Worm (Caenorhabditis elegans): ENCODE results near the gene flh-1.

Gene flh-1

ce11 chrIV:9260826-9261225 is 3.2 kb downstream of the flh-1 start:
- TF ChIP-seq F57A8.1 (GFP tag; optimal IDR thresholded peaks at IDR 0.05) (peak; percentile 12), rcor-1 (GFP tag; IDR thresholded peaks at IDR 0.05) (no peak), nfya-1 (tag; optimal IDR thresholded peaks at IDR 0.05; ENCODE audit: borderline replicate concordance, insufficient read depth) (no peak), ztf-22 (GFP tag; optimal IDR thresholded peaks at IDR 0.05) (no peak), cebp-1 (GFP tag; IDR thresholded peaks at IDR 0.05) (no peak), cebp-1 (tag; optimal IDR thresholded peaks at IDR 0.05) (no peak), F37B4.10 (GFP tag; IDR thresholded peaks at IDR 0.05) (0 out of 2 replicates have a peak, but pooled peaks have one; percentile 3), ztf-3 (GFP tag; optimal IDR thresholded peaks at IDR 0.05) (no peak), nhr-27 (tag; optimal IDR thresholded peaks at IDR 0.05) (no peak), attf-5 (GFP tag; optimal IDR thresholded peaks at IDR 0.05) (no peak), somi-1 (GFP tag; optimal IDR thresholded peaks at IDR 0.05) (no peak), lin-54 (GFP tag; optimal IDR thresholded peaks at IDR 0.05) (no peak), chd-7 (tag; optimal IDR thresholded peaks at IDR 0.05) (no peak), snpc-1.3 (tag; optimal IDR thresholded peaks at IDR 0.05; ENCODE audit: insufficient read depth) (no peak), repo-1 (tag; optimal IDR thresholded peaks at IDR 0.05) (no peak), ceh-100 (GFP tag; IDR thresholded peaks at IDR 0.05) (no peak), B0019.2 (GFP tag; conservative IDR thresholded peaks at IDR 0.05) (no peak), B0261.1 (tag; optimal IDR thresholded peaks at IDR 0.05) (no peak), F57C9.4 (tag; optimal IDR thresholded peaks at IDR 0.05) (no peak)

ce11 chrIV:9260334-9260733 is 3.7 kb downstream of the flh-1 start:
- TF ChIP-seq tlf-1 (GFP tag; optimal IDR thresholded peaks at IDR 0.05), result no peak
- no peak for TF ChIP-seq akir-1 (GFP tag; optimal IDR thresholded peaks at IDR 0.05)
- no peak for TF ChIP-seq lin-54 (GFP tag; optimal IDR thresholded peaks at IDR 0.05)
- TF ChIP-seq attf-3 (GFP tag; conservative IDR thresholded peaks at IDR 0.05), result peak; percentile 91
- TF ChIP-seq hmg-1.2 (GFP tag; IDR thresholded peaks at IDR 0.05), result peak; percentile 92

- no peak for TF ChIP-seq egl-18 (GFP tag; IDR thresholded peaks at IDR 0.05)
- no peak for TF ChIP-seq tbx-9 (tag; optimal IDR thresholded peaks at IDR 0.05; ENCODE audit: borderline replicate concordance)
These were observed 4.4 kb downstream of the flh-1 start, which contains the start of gene Y11D7A.10 for ce11 chrIV:9259687-9260086. Gene Y11D7A.10, minus strand, starts transcription at chrIV:9259768.

ce11 chrIV:9258547-9258946 is 5.5 kb downstream of the flh-1 start:
- TF ChIP-seq somi-1 (GFP tag; optimal IDR thresholded peaks at IDR 0.05), result no peak
- TF ChIP-seq unc-62 (GFP tag; optimal IDR thresholded peaks at IDR 0.05), result no peak
- TF ChIP-seq ekl-4 (GFP tag; IDR thresholded peaks at IDR 0.05), result peak; percentile 24; the same call in 1 of the 2 replicates
- TF ChIP-seq snpc-4 (GFP tag; optimal IDR thresholded peaks at IDR 0.05), result no peak
- peak in 1 of 4 experiments; percentile 11 for TF ChIP-seq snpc-4 (tag; optimal IDR thresholded peaks at IDR 0.05)
- TF ChIP-seq aptf-3 (GFP tag; IDR thresholded peaks at IDR 0.05), result no peak
- TF ChIP-seq ZK185.1 (tag; optimal IDR thresholded peaks at IDR 0.05; ENCODE audit: poor library complexity, severe bottlenecking), result no peak
- no peak for TF ChIP-seq bed-1 (GFP tag; IDR thresholded peaks at IDR 0.05)
- TF ChIP-seq sdz-38 (tag; optimal IDR thresholded peaks at IDR 0.05), result no peak
- 0 out of 2 replicates have a peak, but pooled peaks have one; percentile 21 for TF ChIP-seq attf-3 (GFP tag; conservative IDR thresholded peaks at IDR 0.05)
- TF ChIP-seq lir-1 (GFP tag; conservative IDR thresholded peaks at IDR 0.05), result no peak
- no peak for TF ChIP-seq xnd-1 (tag; optimal IDR thresholded peaks at IDR 0.05)
- TF ChIP-seq F37B4.10 (GFP tag; IDR thresholded peaks at IDR 0.05), result no peak
- TF ChIP-seq die-1 (tag; optimal IDR thresholded peaks at IDR 0.05), result no peak
- no peak for TF ChIP-seq F57A8.1 (GFP tag; optimal IDR thresholded peaks at IDR 0.05)
- TF ChIP-seq madf-6 (GFP tag; IDR thresholded peaks at IDR 0.05), result 0 out of 2 replicates have a peak, but pooled peaks have one; percentile 21
- no peak for TF ChIP-seq ceh-40 (GFP tag; IDR thresholded peaks at IDR 0.05)
- TF ChIP-seq Y56A3A.18 (GFP tag; IDR thresholded peaks at IDR 0.05), result no peak
- TF ChIP-seq ceh-91 (GFP tag; IDR thresholded peaks at IDR 0.05), result no peak
- TF ChIP-seq dpl-1 (GFP tag; optimal IDR thresholded peaks at IDR 0.05), result no peak
- TF ChIP-seq egl-44 (GFP tag; IDR thresholded peaks at IDR 0.05), result no peak
- no peak for TF ChIP-seq unc-130 (GFP tag; optimal IDR thresholded peaks at IDR 0.05)
- TF ChIP-seq ama-1 (optimal IDR thresholded peaks at IDR 0.05), result peak; percentile 69
- TF ChIP-seq ama-1 (GFP tag; optimal IDR thresholded peaks at IDR 0.05), result no peak
- no peak for TF ChIP-seq rcor-1 (GFP tag; IDR thresholded peaks at IDR 0.05)
